Fruit fly (Drosophila melanogaster) whole organism, embryonic: ENCODE data around the gene CG7646.

Experiments used
- Asciz ChIP-seq: fragments of 200-800 bp; sonication (Bioruptor generic); optimal IDR thresholded peaks from 2 replicates; lab custom pipeline; 2017; ENCODE audit warnings: missing biosample characterization, mild to moderate bottlenecking, missing genetic modification characterization, missing genetic modification reagents
- CG10321 ChIP-seq: fragments of 200-800 bp; sonication (Bioruptor generic); IDR thresholded peaks from 2 replicates; pipeline ENCODE4 v1.3.6; 2022; ENCODE audit warnings: missing biosample characterization, missing genetic modification characterization
- CG10654 ChIP-seq: fragments of 200-800 bp; sonication (Bioruptor generic); optimal IDR thresholded peaks from 2 replicates; lab custom pipeline; 2016; ENCODE audit warnings: missing biosample characterization, missing genetic modification characterization
- CG12104 ChIP-seq: fragments of 200-800 bp; sonication (Bioruptor generic); optimal IDR thresholded peaks from 3 replicates; lab custom pipeline; 2016; ENCODE audit warnings: missing biosample characterization, missing genetic modification characterization
- CG12391 ChIP-seq: fragments of 200-800 bp; sonication (Bioruptor generic); optimal IDR thresholded peaks from 3 replicates; lab custom pipeline; 2018; ENCODE audit warnings: missing biosample characterization, mild to moderate bottlenecking, missing genetic modification characterization, moderate library complexity
- CG12769 ChIP-seq: fragments of 200-800 bp; sonication (Bioruptor generic); optimal IDR thresholded peaks from 2 replicates; lab custom pipeline; 2019; ENCODE audit warnings: missing biosample characterization, mild to moderate bottlenecking, missing genetic modification characterization, moderate library complexity
- CG13296 ChIP-seq: fragments of 200-800 bp; sonication (Bioruptor generic); optimal IDR thresholded peaks from 3 replicates; lab custom pipeline; 2018; ENCODE audit warnings: missing biosample characterization, mild to moderate bottlenecking, missing genetic modification characterization
- CG13624 ChIP-seq: fragments of 200-800 bp; sonication (Bioruptor generic); optimal IDR thresholded peaks from 2 replicates; lab custom pipeline; 2016; ENCODE audit warnings: missing biosample characterization, missing genetic modification characterization
- CG17186 ChIP-seq: fragments of 200-800 bp; sonication (Bioruptor generic); optimal IDR thresholded peaks from 3 replicates; lab custom pipeline; 2017; ENCODE audit warnings: missing biosample characterization, missing genetic modification reagents, missing genetic modification characterization
- CG18599 ChIP-seq: fragments of 200-800 bp; sonication (Bioruptor generic); optimal IDR thresholded peaks from 3 replicates; lab custom pipeline; 2017; ENCODE audit warnings: missing biosample characterization, missing genetic modification characterization, mild to moderate bottlenecking, moderate library complexity, missing genetic modification reagents
- CG3065 ChIP-seq: fragments of 200-800 bp; sonication (Bioruptor generic); optimal IDR thresholded peaks from 2 replicates; lab custom pipeline; 2016; ENCODE audit warnings: missing biosample characterization, missing genetic modification characterization
- CG32767 ChIP-seq: fragments of 200-800 bp; sonication (Bioruptor generic); IDR thresholded peaks from 2 replicates; pipeline ENCODE4 v1.3.6; 2022; ENCODE audit warnings: missing biosample characterization, missing genetic modification characterization
- CG32772 ChIP-seq: fragments of 200-800 bp; sonication (Bioruptor generic); IDR thresholded peaks from 2 replicates; pipeline ENCODE4 v1.3.6; 2022; ENCODE audit warnings: missing biosample characterization, missing genetic modification characterization
- CG3995 ChIP-seq: fragments of 200-800 bp; sonication (Bioruptor generic); optimal IDR thresholded peaks from 3 replicates; lab custom pipeline; 2016; ENCODE audit warnings: missing biosample characterization, missing genetic modification characterization
- CG6272 ChIP-seq: fragments of 200-800 bp; sonication (Bioruptor generic); IDR thresholded peaks from 2 replicates; pipeline ENCODE4 v1.3.6; 2022; ENCODE audit warnings: missing biosample characterization, missing genetic modification characterization
- CG7271 ChIP-seq: fragments of 200-800 bp; sonication (Bioruptor generic); optimal IDR thresholded peaks from 2 replicates; lab custom pipeline; 2018; ENCODE audit warnings: missing biosample characterization, mild to moderate bottlenecking, missing genetic modification characterization, moderate library complexity
- CG7963 ChIP-seq: fragments of 200-800 bp; sonication (Bioruptor generic); IDR thresholded peaks from 3 replicates; pipeline ENCODE4 v1.3.6; 2022; ENCODE audit warnings: missing biosample characterization, missing genetic modification characterization; ENCODE audit not compliant: partially characterized antibody
- CoRest ChIP-seq: fragments of 200-800 bp; sonication (Bioruptor generic); optimal IDR thresholded peaks from 3 replicates; lab custom pipeline; 2018; ENCODE audit warnings: missing biosample characterization, mild to moderate bottlenecking, missing genetic modification characterization, moderate library complexity
- Hand ChIP-seq: fragments of 200-800 bp; sonication (Bioruptor generic); optimal IDR thresholded peaks from 2 replicates; lab custom pipeline; 2017; ENCODE audit warnings: mild to moderate bottlenecking, missing biosample characterization, missing genetic modification reagents, missing genetic modification characterization
- Lhr ChIP-seq: fragments of 200-800 bp; sonication (Bioruptor generic); optimal IDR thresholded peaks from 3 replicates; lab custom pipeline; 2017; ENCODE audit warnings: mild to moderate bottlenecking, missing biosample characterization, missing genetic modification reagents, missing genetic modification characterization
- Neu2 ChIP-seq: fragments of 200-800 bp; sonication (Bioruptor generic); optimal IDR thresholded peaks from 3 replicates; lab custom pipeline; 2016; ENCODE audit warnings: missing biosample characterization, missing genetic modification characterization, borderline replicate concordance
- Nf-YA ChIP-seq: fragments of 200-800 bp; sonication (Bioruptor generic); IDR thresholded peaks from 2 replicates; pipeline ENCODE4 v1.3.6; 2022; ENCODE audit warnings: missing biosample characterization, missing genetic modification characterization
- Oli ChIP-seq: fragments of 200-800 bp; sonication (Bioruptor generic); optimal IDR thresholded peaks from 2 replicates; lab custom pipeline; 2018; ENCODE audit warnings: missing biosample characterization, mild to moderate bottlenecking, missing genetic modification characterization, moderate library complexity
- Optix ChIP-seq: fragments of 200-800 bp; sonication (Bioruptor generic); IDR thresholded peaks from 3 replicates; pipeline ENCODE4 v1.3.6; 2022; ENCODE audit warnings: missing biosample characterization, missing genetic modification characterization
- Sox100B ChIP-seq: fragments of 200-800 bp; sonication (Bioruptor generic); optimal IDR thresholded peaks from 3 replicates; lab custom pipeline; 2018; ENCODE audit warnings: missing biosample characterization, mild to moderate bottlenecking, missing genetic modification characterization
- Ssrp ChIP-seq: fragments of 200-800 bp; sonication (Bioruptor generic); optimal IDR thresholded peaks from 2 replicates; lab custom pipeline; 2018; ENCODE audit warnings: missing biosample characterization, mild to moderate bottlenecking, missing genetic modification characterization, moderate library complexity
- ap ChIP-seq: fragments of 200-800 bp; sonication (Bioruptor generic); IDR thresholded peaks from 2 replicates; pipeline ENCODE4 v1.3.6; 2022; ENCODE audit warnings: missing biosample characterization, missing genetic modification characterization
- chinmo ChIP-seq: fragments of 200-800 bp; sonication (Bioruptor generic); IDR thresholded peaks from 4 replicates; pipeline ENCODE4 v1.3.6; 2022; ENCODE audit warnings: missing biosample characterization, missing genetic modification characterization; ENCODE audit not compliant: partially characterized antibody
- dan ChIP-seq: fragments of 200-800 bp; sonication (Bioruptor generic); IDR thresholded peaks from 2 replicates; pipeline ENCODE4 v1.3.6; 2022; ENCODE audit warnings: missing biosample characterization, missing genetic modification characterization
- danr ChIP-seq: fragments of 200-800 bp; sonication (Bioruptor generic); IDR thresholded peaks from 2 replicates; pipeline ENCODE4 v1.3.6; 2022; ENCODE audit warnings: missing biosample characterization, missing genetic modification characterization
- dati ChIP-seq: fragments of 200-800 bp; sonication (Bioruptor generic); IDR thresholded peaks from 2 replicates; pipeline ENCODE4 v1.3.6; 2022; ENCODE audit warnings: missing biosample characterization, missing genetic modification characterization
- eyg ChIP-seq: fragments of 200-800 bp; sonication (Bioruptor generic); optimal IDR thresholded peaks from 3 replicates; lab custom pipeline; 2016; ENCODE audit warnings: missing biosample characterization, missing genetic modification characterization
- gcm ChIP-seq: fragments of 200-800 bp; sonication (Bioruptor generic); optimal IDR thresholded peaks from 2 replicates; lab custom pipeline; 2019; ENCODE audit warnings: missing biosample characterization, mild to moderate bottlenecking, missing genetic modification characterization, moderate library complexity
- gem ChIP-seq: fragments of 200-800 bp; sonication (Bioruptor generic); optimal IDR thresholded peaks from 2 replicates; lab custom pipeline; 2019; ENCODE audit warnings: missing biosample characterization, mild to moderate bottlenecking, missing genetic modification characterization, moderate library complexity
- klu ChIP-seq: fragments of 200-800 bp; sonication (Bioruptor generic); IDR thresholded peaks from 2 replicates; pipeline ENCODE4 v1.3.6; 2022; ENCODE audit warnings: missing biosample characterization, missing genetic modification characterization
- kni ChIP-seq: fragments of 200-800 bp; sonication (Bioruptor generic); optimal IDR thresholded peaks from 3 replicates; lab custom pipeline; 2017; ENCODE audit warnings: mild to moderate bottlenecking, missing biosample characterization, missing genetic modification reagents, missing genetic modification characterization
- lilli ChIP-seq: fragments of 200-800 bp; sonication (Bioruptor generic); optimal IDR thresholded peaks from 3 replicates; lab custom pipeline; 2016; ENCODE audit warnings: missing biosample characterization, missing genetic modification characterization
- mirr ChIP-seq: fragments of 200-800 bp; sonication (Bioruptor generic); optimal IDR thresholded peaks from 3 replicates; lab custom pipeline; 2018; ENCODE audit warnings: missing biosample characterization, mild to moderate bottlenecking, missing genetic modification characterization
- onecut ChIP-seq: fragments of 200-800 bp; sonication (Bioruptor generic); IDR thresholded peaks from 2 replicates; pipeline ENCODE4 v1.3.6; 2022; ENCODE audit warnings: missing biosample characterization, missing genetic modification characterization
- pan ChIP-seq, 4 experiments: fragments of >200 bp in 3 of 4; fragments of 200-800 bp in 1 of 4; sonication (Bioruptor generic) in 1 of 4; optimal IDR thresholded peaks in 3 of 4; IDR thresholded peaks in 1 of 4; 2 replicates each; pipeline versions ENCODE4 v1.3.6 to Lab custom; 2017 to 2022; ENCODE audit warnings: missing biosample characterization in 2 of 4, missing genetic modification characterization in 2 of 4, mixed read lengths in 1 of 4
- psq ChIP-seq: fragments of 200-800 bp; sonication (Bioruptor generic); optimal IDR thresholded peaks from 2 replicates; lab custom pipeline; 2017; ENCODE audit warnings: missing biosample characterization, missing genetic modification characterization
- sna ChIP-seq: fragments of 200-800 bp; sonication (Bioruptor generic); IDR thresholded peaks from 2 replicates; pipeline ENCODE4 v1.3.6; 2022; ENCODE audit warnings: missing biosample characterization, missing genetic modification characterization; ENCODE audit not compliant: partially characterized antibody
- tap ChIP-seq: fragments of 200-800 bp; optimal IDR thresholded peaks from 3 replicates; lab custom pipeline; 2019; ENCODE audit warnings: missing biosample characterization, mild to moderate bottlenecking, missing genetic modification characterization, moderate library complexity
- tio ChIP-seq: fragments of 200-800 bp; sonication (Bioruptor generic); optimal IDR thresholded peaks from 2 replicates; lab custom pipeline; 2017; ENCODE audit warnings: missing biosample characterization, missing genetic modification characterization, inconsistent platforms
- tll ChIP-seq, 2 experiments: fragments of 200-800 bp in 1 of 2; fragments of >200 bp in 1 of 2; sonication (Bioruptor generic) in 1 of 2; optimal IDR thresholded peaks; 2 replicates each; lab custom pipeline; 2017 to 2019; ENCODE audit warnings: missing biosample characterization in 2 of 2, missing genetic modification characterization in 2 of 2, mild to moderate bottlenecking in 1 of 2, moderate library complexity in 1 of 2
- trh ChIP-seq: fragments of 200-800 bp; sonication (Bioruptor generic); optimal IDR thresholded peaks from 2 replicates; lab custom pipeline; 2016; ENCODE audit warnings: missing biosample characterization, missing genetic modification characterization
- unpg ChIP-seq: fragments of 200-800 bp; sonication (Bioruptor generic); optimal IDR thresholded peaks from 3 replicates; lab custom pipeline; 2018; ENCODE audit warnings: missing biosample characterization, mild to moderate bottlenecking, missing genetic modification characterization, moderate library complexity
- vnd ChIP-seq: fragments of 200-800 bp; sonication (Bioruptor generic); IDR thresholded peaks from 3 replicates; pipeline ENCODE4 v1.3.6; 2022; ENCODE audit warnings: missing biosample characterization, missing genetic modification characterization; ENCODE audit not compliant: partially characterized antibody
- vvl ChIP-seq: fragments of 200-800 bp; sonication (Bioruptor generic); IDR thresholded peaks from 2 replicates; pipeline ENCODE4 v1.3.6; 2022; ENCODE audit warnings: missing biosample characterization, missing genetic modification characterization

Gene CG7646

DNA sequence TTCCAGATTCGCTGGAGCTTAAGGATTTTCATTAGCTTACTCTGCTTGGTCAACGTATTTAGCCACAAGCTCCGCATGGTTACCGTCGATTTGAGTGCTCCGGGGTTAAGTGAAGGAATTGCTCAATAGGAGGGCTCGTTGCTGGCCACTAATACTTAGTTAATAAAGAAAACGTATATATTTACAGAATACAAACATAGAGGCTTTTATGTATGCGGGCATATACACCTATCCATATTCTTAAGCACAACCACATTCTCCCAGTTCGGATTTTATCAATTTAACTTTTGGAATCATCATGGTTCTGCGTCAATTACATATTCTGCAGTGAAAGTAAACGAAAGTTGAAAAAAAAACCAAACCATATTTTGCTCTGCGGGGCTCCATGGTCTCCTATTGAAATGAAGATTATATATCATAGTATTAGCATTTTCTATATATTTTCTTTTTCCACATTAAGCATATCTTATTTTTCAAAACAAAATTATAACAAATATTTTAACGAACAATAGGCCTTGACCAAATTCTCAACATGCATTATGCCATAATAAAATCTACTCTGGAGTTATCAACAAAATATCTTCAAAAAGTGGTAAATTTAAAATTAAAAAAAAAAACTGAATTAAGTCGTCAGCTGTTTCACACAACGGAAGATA is 8.5 kb downstream of the CG7646 start, which contains the start of the genes Tom20 and Gabat (continued):
- TF ChIP-seq CG6272 (no peak), tio (no peak), CG10321 (GFP tag; lab: Robert Waterston, UW) (no peak), dati (GFP tag; lab: Robert Waterston, UW) (no peak), Oli (tag; lab: Kevin White, UChicago) (no peak), ap (no peak), gem (tag; lab: Kevin White, UChicago) (peak; percentile 3), Lhr (no peak), onecut (no peak), CG32767 (GFP tag; lab: Robert Waterston, UW) (no peak), CG17186 (GFP tag; lab: Kevin White, UChicago) (no peak), Neu2 (GFP tag; lab: Kevin White, UChicago) (no peak), Hand (GFP tag; lab: Kevin White, UChicago) (no peak), vvl (GFP tag; lab: Robert Waterston, UW) (no peak), CG12769 (tag; lab: Kevin White, UChicago) (no peak), lilli (GFP tag; lab: Kevin White, UChicago) (no peak), chinmo (GFP tag; lab: Robert Waterston, UW) (no peak), CG13624 (GFP tag; lab: Kevin White, UChicago) (no peak), gcm (GFP tag; lab: Kevin White, UChicago) (peak; percentile 51), CG32772 (no peak), CG10654 (GFP tag; lab: Kevin White, UChicago) (peak; percentile 38), kni (GFP tag; lab: Kevin White, UChicago) (no peak), CG18599 (GFP tag; lab: Kevin White, UChicago) (no peak), pan (optimal IDR thresholded peaks at IDR 0.05; lab: Kevin White, UChicago) (no peak), pan (GFP tag; optimal IDR thresholded peaks at IDR 0.05 in 1 of 2, IDR thresholded peaks at IDR 0.05 in 1 of 2) (peak in 1 of 2 experiments; percentile 42), dan (GFP tag; lab: Robert Waterston, UW) (no peak), unpg (peak; percentile 5), CG3995 (GFP tag; lab: Kevin White, UChicago) (no peak), tll (GFP tag; optimal IDR thresholded peaks at IDR 0.05; lab: Kevin White, UChicago) (no peak), CoRest (tag; lab: Kevin White, UChicago) (peak; percentile 8), CG3065 (GFP tag; lab: Kevin White, UChicago) (no peak), eyg (no peak), Sox100B (GFP tag; lab: Kevin White, UChicago) (peak; percentile 26), Asciz (GFP tag; lab: Kevin White, UChicago) (peak; percentile 35), Optix (no peak), mirr (GFP tag; lab: Kevin White, UChicago) (no peak), CG7271 (no peak), CG12104 (no peak), psq (GFP tag; lab: Kevin White, UChicago) (no peak), danr (GFP tag; lab: Robert Waterston, UW) (no peak), Ssrp (tag; lab: Kevin White, UChicago) (no peak), klu (GFP tag; lab: Robert Waterston, UW) (no peak), sna (GFP tag; lab: Robert Waterston, UW) (no peak), vnd (GFP tag; lab: Robert Waterston, UW) (no peak), CG12391 (tag; lab: Kevin White, UChicago) (peak; percentile 4), CG7963 (GFP tag; lab: Robert Waterston, UW) (no peak), CG13296 (no peak), trh (GFP tag; lab: Kevin White, UChicago) (no peak), tap (tag; lab: Kevin White, UChicago) (no peak), Nf-YA (no peak)
